Fruit fly (Drosophila melanogaster) whole organism, prepupa: ENCODE data around the gene Marf.

Source experiments
- Blimp-1 ChIP-seq: fragments of 200-800 bp; sonication (Bioruptor generic); optimal IDR thresholded peaks from 3 replicates; lab custom pipeline; 2017; ENCODE audit warnings: missing biosample characterization, missing genetic modification characterization, mild to moderate bottlenecking, moderate library complexity, missing genetic modification reagents
- CG10631 ChIP-seq: fragments of 200-800 bp; sonication (Bioruptor generic); optimal IDR thresholded peaks from 2 replicates; lab custom pipeline; 2016; ENCODE audit warnings: missing biosample characterization, missing genetic modification characterization
- CG10669 ChIP-seq: fragments of 200-800 bp; sonication (Bioruptor generic); optimal IDR thresholded peaks from 3 replicates; lab custom pipeline; 2018; ENCODE audit warnings: missing biosample characterization, mild to moderate bottlenecking, missing genetic modification characterization, moderate library complexity
- CG11294 ChIP-seq: fragments of 200-800 bp; sonication (Bioruptor generic); IDR thresholded peaks from 2 replicates; pipeline ENCODE4 v1.3.6; 2022; ENCODE audit warnings: missing biosample characterization, missing genetic modification characterization
- CG11762 ChIP-seq: fragments of 200-800 bp; sonication (Bioruptor generic); optimal IDR thresholded peaks from 3 replicates; lab custom pipeline; 2016; ENCODE audit warnings: missing biosample characterization, missing genetic modification characterization; ENCODE audit not compliant: insufficient read depth
- CG11902 ChIP-seq: fragments of 200-800 bp; sonication (Bioruptor generic); optimal IDR thresholded peaks from 3 replicates; lab custom pipeline; 2016; ENCODE audit warnings: missing biosample characterization, missing genetic modification characterization
- CG15336 ChIP-seq: fragments of 200-800 bp; sonication (Bioruptor generic); IDR thresholded peaks from 2 replicates; pipeline ENCODE4 v1.3.6; 2022; ENCODE audit warnings: missing biosample characterization, missing genetic modification characterization
- CG1621 ChIP-seq: fragments of 200-800 bp; sonication (Bioruptor generic); optimal IDR thresholded peaks from 3 replicates; lab custom pipeline; 2018; ENCODE audit warnings: missing biosample characterization, mild to moderate bottlenecking, missing genetic modification characterization
- CG3032 ChIP-seq: fragments of 200-800 bp; optimal IDR thresholded peaks from 2 replicates; lab custom pipeline; 2019; ENCODE audit warnings: missing biosample characterization, mild to moderate bottlenecking, missing genetic modification characterization, moderate library complexity
- CG31627 ChIP-seq: fragments of 200-800 bp; sonication (Bioruptor generic); optimal IDR thresholded peaks from 3 replicates; lab custom pipeline; 2016; ENCODE audit warnings: missing biosample characterization, missing genetic modification characterization
- CG34406 ChIP-seq: fragments of 200-800 bp; sonication (Bioruptor generic); optimal IDR thresholded peaks from 3 replicates; lab custom pipeline; 2016; ENCODE audit warnings: missing biosample characterization, missing genetic modification characterization
- CG3919 ChIP-seq: fragments of 200-800 bp; sonication (Bioruptor generic); optimal IDR thresholded peaks from 3 replicates; lab custom pipeline; 2016; ENCODE audit warnings: missing biosample characterization, missing genetic modification characterization
- CG4318 ChIP-seq: fragments of 200-800 bp; sonication (Bioruptor generic); optimal IDR thresholded peaks from 3 replicates; lab custom pipeline; 2017; ENCODE audit warnings: missing biosample characterization, mild to moderate bottlenecking, missing genetic modification characterization
- CG6163 ChIP-seq: fragments of 200-800 bp; sonication (Bioruptor generic); IDR thresholded peaks from 3 replicates; pipeline ENCODE4 v1.3.6; 2022; ENCODE audit warnings: missing biosample characterization, missing genetic modification characterization
- CG6808 ChIP-seq: fragments of 200-800 bp; sonication (Bioruptor generic); optimal IDR thresholded peaks from 3 replicates; lab custom pipeline; 2017; ENCODE audit warnings: missing biosample characterization, missing genetic modification characterization, mild to moderate bottlenecking, moderate library complexity, missing genetic modification reagents
- CG6854 ChIP-seq: fragments of 200-800 bp; sonication (Bioruptor generic); optimal IDR thresholded peaks from 2 replicates; lab custom pipeline; 2017; ENCODE audit warnings: missing biosample characterization, mild to moderate bottlenecking, missing genetic modification characterization
- CG7368 ChIP-seq: fragments of 200-800 bp; sonication (Bioruptor generic); optimal IDR thresholded peaks from 3 replicates; lab custom pipeline; 2016; ENCODE audit warnings: missing biosample characterization, missing genetic modification characterization
- CG8119 ChIP-seq: fragments of 200-800 bp; sonication (Bioruptor generic); IDR thresholded peaks from 3 replicates; pipeline ENCODE4 v1.3.6; 2022; ENCODE audit warnings: missing biosample characterization, missing genetic modification characterization
- CG8319 ChIP-seq: fragments of 200-800 bp; sonication (Bioruptor generic); optimal IDR thresholded peaks from 3 replicates; lab custom pipeline; 2016; ENCODE audit warnings: missing biosample characterization, missing genetic modification characterization
- CG8632 ChIP-seq: fragments of 200-800 bp; sonication (Bioruptor generic); optimal IDR thresholded peaks from 3 replicates; lab custom pipeline; 2016; ENCODE audit warnings: missing biosample characterization, missing genetic modification characterization
- CG9139 ChIP-seq: fragments of 200-800 bp; sonication (Bioruptor generic); optimal IDR thresholded peaks from 3 replicates; lab custom pipeline; 2017; ENCODE audit warnings: missing biosample characterization, mild to moderate bottlenecking, missing genetic modification characterization
- Eip75B ChIP-seq: fragments of 200-800 bp; sonication (Bioruptor generic); optimal IDR thresholded peaks from 3 replicates; lab custom pipeline; 2016; ENCODE audit warnings: missing biosample characterization, missing genetic modification characterization
- Eip78C ChIP-seq: fragments of 200-800 bp; sonication (Bioruptor generic); peaks from one replicate; lab custom pipeline; 2016; ENCODE audit warnings: missing biosample characterization, missing genetic modification characterization
- Eip93F ChIP-seq: fragments of 200-800 bp; sonication (Bioruptor generic); optimal IDR thresholded peaks from 2 replicates; lab custom pipeline; 2016; ENCODE audit warnings: missing biosample characterization, mild to moderate bottlenecking, missing genetic modification characterization
- Ets21C ChIP-seq: fragments of 200-800 bp; sonication (Bioruptor generic); optimal IDR thresholded peaks from 3 replicates; lab custom pipeline; 2016; ENCODE audit warnings: missing biosample characterization, missing genetic modification characterization
- Ets96B ChIP-seq: fragments of 200-800 bp; optimal IDR thresholded peaks from 2 replicates; lab custom pipeline; 2019; ENCODE audit warnings: missing biosample characterization, mild to moderate bottlenecking, missing genetic modification characterization, moderate library complexity
- Gug ChIP-seq: fragments of 200-800 bp; sonication (Bioruptor generic); IDR thresholded peaks from 2 replicates; pipeline ENCODE4 v1.3.6; 2022; ENCODE audit warnings: missing biosample characterization, missing genetic modification characterization
- Hr38 ChIP-seq: sonication (Bioruptor generic); optimal IDR thresholded peaks from 2 replicates; lab custom pipeline; 2016; ENCODE audit warnings: missing biosample characterization, missing genetic modification characterization
- Hr39 ChIP-seq: fragments of 200-800 bp; sonication (Bioruptor generic); optimal IDR thresholded peaks from 2 replicates; lab custom pipeline; 2016; ENCODE audit warnings: missing biosample characterization, missing genetic modification characterization
- Hr4 ChIP-seq: fragments of 200-800 bp; sonication (Bioruptor generic); optimal IDR thresholded peaks from 3 replicates; lab custom pipeline; 2016; ENCODE audit warnings: missing biosample characterization, missing genetic modification characterization
- Lpt ChIP-seq: fragments of 200-800 bp; sonication (Bioruptor generic); optimal IDR thresholded peaks from 3 replicates; lab custom pipeline; 2016; ENCODE audit warnings: missing biosample characterization, missing genetic modification characterization
- Met ChIP-seq: fragments of 200-800 bp; sonication (Bioruptor generic); optimal IDR thresholded peaks from 3 replicates; lab custom pipeline; 2016; ENCODE audit warnings: missing biosample characterization, missing genetic modification characterization
- OdsH ChIP-seq: fragments of 200-800 bp; sonication (Bioruptor generic); optimal IDR thresholded peaks from 3 replicates; lab custom pipeline; 2016; ENCODE audit warnings: missing biosample characterization, missing genetic modification characterization
- Sox102F ChIP-seq: fragments of 200-800 bp; sonication (Bioruptor generic); optimal IDR thresholded peaks from 2 replicates; lab custom pipeline; 2016; ENCODE audit warnings: missing biosample characterization, mild to moderate bottlenecking, missing genetic modification characterization
- Sox14 ChIP-seq: fragments of 200-800 bp; sonication (Bioruptor generic); optimal IDR thresholded peaks from 3 replicates; lab custom pipeline; 2016; ENCODE audit warnings: missing biosample characterization, missing genetic modification characterization
- Sox15 ChIP-seq: fragments of 200-800 bp; sonication (Bioruptor generic); optimal IDR thresholded peaks from 3 replicates; lab custom pipeline; 2016; ENCODE audit warnings: missing biosample characterization, missing genetic modification characterization
- achi ChIP-seq: fragments of 200-800 bp; sonication (Bioruptor generic); optimal IDR thresholded peaks from 3 replicates; lab custom pipeline; 2016; ENCODE audit warnings: missing biosample characterization, missing genetic modification characterization
- cyc ChIP-seq: fragments of 200-800 bp; sonication (Bioruptor generic); optimal IDR thresholded peaks from 3 replicates; lab custom pipeline; 2016; ENCODE audit warnings: missing biosample characterization, missing genetic modification characterization
- dac ChIP-seq: fragments of 200-800 bp; sonication (Bioruptor generic); optimal IDR thresholded peaks from 2 replicates; lab custom pipeline; 2017; ENCODE audit warnings: missing biosample characterization, mild to moderate bottlenecking, missing genetic modification characterization
- dsx ChIP-seq: fragments of 200-800 bp; optimal IDR thresholded peaks from 3 replicates; lab custom pipeline; 2019; ENCODE audit warnings: missing biosample characterization, mild to moderate bottlenecking, missing genetic modification characterization, moderate library complexity; ENCODE audit not compliant: poor library complexity, severe bottlenecking
- esn ChIP-seq: fragments of 200-800 bp; sonication (Bioruptor generic); optimal IDR thresholded peaks from 2 replicates; lab custom pipeline; 2016; ENCODE audit warnings: missing biosample characterization, mild to moderate bottlenecking, missing genetic modification characterization, moderate library complexity
- fd59A ChIP-seq: fragments of 200-800 bp; sonication (Bioruptor generic); optimal IDR thresholded peaks from 2 replicates; lab custom pipeline; 2017; ENCODE audit warnings: missing biosample characterization, mild to moderate bottlenecking, missing genetic modification characterization, missing genetic modification reagents
- fd85E ChIP-seq: fragments of 200-800 bp; sonication (Bioruptor generic); optimal IDR thresholded peaks from 3 replicates; lab custom pipeline; 2016; ENCODE audit warnings: missing biosample characterization, missing genetic modification characterization
- fkh ChIP-seq: fragments of 200-800 bp; sonication (Bioruptor generic); optimal IDR thresholded peaks from 3 replicates; lab custom pipeline; 2017; ENCODE audit warnings: missing biosample characterization, mild to moderate bottlenecking, missing genetic modification characterization, moderate library complexity
- lz ChIP-seq: fragments of 200-800 bp; sonication (Bioruptor generic); optimal IDR thresholded peaks from 3 replicates; lab custom pipeline; 2016; ENCODE audit warnings: missing biosample characterization, missing genetic modification characterization
- net ChIP-seq: fragments of 200-800 bp; sonication (Bioruptor generic); optimal IDR thresholded peaks from 3 replicates; lab custom pipeline; 2016; ENCODE audit warnings: missing biosample characterization, missing genetic modification characterization
- pdm3 ChIP-seq: fragments of 200-800 bp; sonication (Bioruptor generic); optimal IDR thresholded peaks from 3 replicates; lab custom pipeline; 2016; ENCODE audit warnings: missing biosample characterization, missing genetic modification characterization
- salr ChIP-seq, 2 experiments: fragments of 200-800 bp; sonication (Bioruptor generic); optimal IDR thresholded peaks; 3 replicates each; lab custom pipeline; 2016 to 2018; ENCODE audit warnings: missing biosample characterization in 2 of 2, missing genetic modification characterization in 2 of 2, mild to moderate bottlenecking in 1 of 2
- spab ChIP-seq: fragments of 200-800 bp; sonication (Bioruptor generic); optimal IDR thresholded peaks from 2 replicates; lab custom pipeline; 2017; ENCODE audit warnings: missing biosample characterization, mild to moderate bottlenecking, missing genetic modification characterization, missing genetic modification reagents
- ss ChIP-seq, 2 experiments: fragments of 200-800 bp; sonication (Bioruptor generic); optimal IDR thresholded peaks; 2 replicates in 1 of 2; 3 replicates in 1 of 2; lab custom pipeline; 2017 to 2018; ENCODE audit warnings: mild to moderate bottlenecking in 2 of 2, missing biosample characterization in 2 of 2, missing genetic modification characterization in 2 of 2, moderate library complexity in 1 of 2
- topi ChIP-seq: fragments of 200-800 bp; sonication (Bioruptor generic); optimal IDR thresholded peaks from 3 replicates; lab custom pipeline; 2016; ENCODE audit warnings: missing biosample characterization, missing genetic modification characterization
- vri ChIP-seq: fragments of 200-800 bp; sonication (Bioruptor generic); optimal IDR thresholded peaks from 3 replicates; lab custom pipeline; 2016; ENCODE audit warnings: missing biosample characterization, mild to moderate bottlenecking, missing genetic modification characterization

The Marf gene

DNA sequence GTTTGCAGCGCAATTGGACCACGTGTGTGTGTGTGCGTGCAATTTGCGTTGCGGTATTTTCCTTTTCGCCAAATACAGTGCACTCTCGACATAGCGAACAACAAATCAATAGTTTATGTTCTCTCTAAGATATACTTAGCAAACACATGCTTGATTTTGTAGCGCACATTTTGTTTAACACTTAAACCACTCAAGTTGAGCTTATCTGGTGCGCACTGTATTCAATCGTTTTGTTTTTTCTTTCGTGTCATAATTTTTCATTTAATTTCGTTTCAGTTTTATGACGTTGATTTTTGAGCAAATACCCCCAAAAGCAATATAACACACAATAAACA, 575 bp downstream of the Marf start:
- peak; percentile 97 for TF ChIP-seq Hr39 (GFP tag; lab: Kevin White, UChicago)
- peak; percentile 93 for TF ChIP-seq CG11294 (GFP tag; lab: Robert Waterston, UW)
- peak; percentile 71 for TF ChIP-seq Ets96B
- peak; percentile 85 for TF ChIP-seq CG11902 (GFP tag; lab: Kevin White, UChicago)
- TF ChIP-seq CG34406 (GFP tag; lab: Kevin White, UChicago) = peak; percentile 82
- peak; percentile 54 for TF ChIP-seq CG6808 (GFP tag; lab: Kevin White, UChicago)
- peak; percentile 91 for TF ChIP-seq Gug
- TF ChIP-seq Met (GFP tag; lab: Kevin White, UChicago) = peak; percentile 94
- TF ChIP-seq CG10631 (GFP tag; lab: Kevin White, UChicago) = peak; percentile 85
- peak; percentile 88 for TF ChIP-seq Eip75B (GFP tag; lab: Kevin White, UChicago)
- peak; percentile 89 for TF ChIP-seq net (GFP tag; lab: Kevin White, UChicago)
- TF ChIP-seq topi (GFP tag; lab: Kevin White, UChicago) = peak; percentile 94
- TF ChIP-seq CG8119 (GFP tag; lab: Robert Waterston, UW) = peak; percentile 94
- peak; percentile 92 for TF ChIP-seq OdsH (GFP tag; lab: Kevin White, UChicago)
- peak; percentile 87 for TF ChIP-seq Lpt (GFP tag; lab: Kevin White, UChicago)
- peak; percentile 87 for TF ChIP-seq dac
- peak; percentile 66 for TF ChIP-seq fd85E (GFP tag; lab: Kevin White, UChicago)
- TF ChIP-seq Sox14 (GFP tag; lab: Kevin White, UChicago) = peak; percentile 95
- peak; percentile 97 for TF ChIP-seq Eip78C
- TF ChIP-seq achi (GFP tag; lab: Kevin White, UChicago) = peak; percentile 85
- peak; percentile 94 for TF ChIP-seq Sox102F (GFP tag; lab: Kevin White, UChicago)
- TF ChIP-seq ss (GFP tag; optimal IDR thresholded peaks at IDR 0.05; lab: Kevin White, UChicago) = peak; percentile 41 to 70
- peak; percentile 85 for TF ChIP-seq Sox15 (GFP tag; lab: Kevin White, UChicago)
- TF ChIP-seq esn (GFP tag; lab: Kevin White, UChicago) = peak; percentile 94
- TF ChIP-seq CG7368 (GFP tag; lab: Kevin White, UChicago) = peak; percentile 89
- peak; percentile 97 for TF ChIP-seq CG6163 (GFP tag; lab: Robert Waterston, UW)
- peak; percentile 96 for TF ChIP-seq cyc (GFP tag; lab: Kevin White, UChicago)
- TF ChIP-seq pdm3 = peak; percentile 94
- TF ChIP-seq CG6854 (GFP tag; lab: Kevin White, UChicago) = peak; percentile 60
- peak; percentile 83 for TF ChIP-seq Hr38 (GFP tag; lab: Kevin White, UChicago)
- peak; percentile 81 for TF ChIP-seq CG10669 (GFP tag; lab: Kevin White, UChicago)
- peak; percentile 80 for TF ChIP-seq CG8319 (GFP tag; lab: Kevin White, UChicago)
- TF ChIP-seq CG8632 = peak; percentile 83
- TF ChIP-seq Blimp-1 (GFP tag; lab: Kevin White, UChicago) = peak; percentile 76
- TF ChIP-seq CG4318 (GFP tag; lab: Kevin White, UChicago) = peak; percentile 83
- TF ChIP-seq lz (GFP tag; lab: Kevin White, UChicago) = peak; percentile 96
- peak; percentile 78 for TF ChIP-seq CG3032 (tag; lab: Kevin White, UChicago)
- TF ChIP-seq CG9139 (GFP tag; lab: Kevin White, UChicago) = peak; percentile 15
- peak; percentile 95 for TF ChIP-seq Hr4 (GFP tag; lab: Kevin White, UChicago)
- TF ChIP-seq fd59A = peak; percentile 60
- peak; percentile 62 for TF ChIP-seq spab (GFP tag; lab: Kevin White, UChicago)
- peak; percentile 96 for TF ChIP-seq CG31627 (GFP tag; lab: Kevin White, UChicago)
- TF ChIP-seq fkh (GFP tag; lab: Kevin White, UChicago) = peak; percentile 47
- peak; percentile 96 for TF ChIP-seq CG15336
- peak; percentile 57 for TF ChIP-seq dsx (GFP tag; lab: Kevin White, UChicago)
- peak; percentile 93 for TF ChIP-seq Ets21C (GFP tag; lab: Kevin White, UChicago)
- peak; percentile 79 for TF ChIP-seq Eip93F (GFP tag; lab: Kevin White, UChicago)
- TF ChIP-seq salr (GFP tag; optimal IDR thresholded peaks at IDR 0.05; lab: Kevin White, UChicago) = peak; percentile 63 to 77
- peak; percentile 92 for TF ChIP-seq vri (GFP tag; lab: Kevin White, UChicago)
- TF ChIP-seq CG1621 (tag; lab: Kevin White, UChicago) = peak; percentile 69
- peak; percentile 69 for TF ChIP-seq CG11762
- peak; percentile 91 for TF ChIP-seq CG3919 (GFP tag; lab: Kevin White, UChicago)
